Fruit fly (Drosophila melanogaster): Measurements from ENCODE around the gene CG3108.

Gene CG3108

DNA sequence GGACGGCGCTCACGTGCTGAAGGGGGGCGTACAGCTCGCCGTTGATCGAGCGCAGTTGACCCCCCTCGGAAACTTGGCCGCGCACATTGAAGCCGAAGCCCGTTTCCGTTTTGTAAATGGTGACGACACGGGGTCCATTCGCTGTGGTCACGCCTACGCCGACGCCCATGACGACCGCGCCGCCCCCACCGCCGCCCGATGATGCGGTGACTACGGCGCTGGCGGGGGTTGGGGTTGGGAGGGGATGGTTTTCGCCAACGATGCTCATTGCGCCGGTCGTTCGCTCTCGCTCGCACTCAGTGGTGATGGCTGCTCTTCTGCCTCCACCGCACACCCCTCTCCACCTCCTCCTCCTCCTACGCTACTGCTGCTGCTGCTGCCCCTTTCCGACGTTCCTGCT, 44.3 kb downstream of the CG3108 start (continued):
- TF ChIP-seq Hr51 (GFP tag; optimal IDR thresholded peaks at IDR 0.05) (peak in 1 of 2 experiments; percentile 2), Awh (GFP tag; IDR thresholded peaks at IDR 0.05) (no peak), CG17385 (GFP tag; optimal IDR thresholded peaks at IDR 0.05) (no peak), sr (GFP tag; IDR thresholded peaks at IDR 0.05) (peak; percentile 82; the same call in 2 of the 3 replicates), CG10543 (GFP tag; optimal IDR thresholded peaks at IDR 0.05) (peak; percentile 20), Scr (GFP tag; IDR thresholded peaks at IDR 0.05; ENCODE audit: partially characterized antibody) (no peak), ato (GFP tag; IDR thresholded peaks at IDR 0.05; ENCODE audit: partially characterized antibody) (no peak), CG2875 (GFP tag; optimal IDR thresholded peaks at IDR 0.05) (no peak), CG1529 (GFP tag; optimal IDR thresholded peaks at IDR 0.05) (no peak), Fer2 (tag; optimal IDR thresholded peaks at IDR 0.05) (no peak), ERR (GFP tag; optimal IDR thresholded peaks at IDR 0.05) (no peak), Nf-YA (GFP tag; IDR thresholded peaks at IDR 0.05) (no peak), CG6689 (GFP tag; IDR thresholded peaks at IDR 0.05) (peak; percentile 47), CG4820 (GFP tag; optimal IDR thresholded peaks at IDR 0.05) (no peak), HLH54F (GFP tag; optimal IDR thresholded peaks at IDR 0.05) (no peak), H15 (GFP tag; IDR thresholded peaks at IDR 0.05) (no peak), CG15514 (GFP tag; optimal IDR thresholded peaks at IDR 0.05) (peak; percentile 35), CG13123 (GFP tag; optimal IDR thresholded peaks at IDR 0.05) (no peak), abd-A (tag; optimal IDR thresholded peaks at IDR 0.05) (peak; percentile 8), sd (tag; optimal IDR thresholded peaks at IDR 0.05) (no peak), CG6683 (GFP tag; optimal IDR thresholded peaks at IDR 0.05) (no peak), CG2889 (GFP tag; IDR thresholded peaks at IDR 0.05) (no peak), toy (GFP tag; IDR thresholded peaks at IDR 0.05) (no peak), Abd-B (GFP tag; optimal IDR thresholded peaks at IDR 0.05) (no peak), CG10209 (GFP tag; optimal IDR thresholded peaks at IDR 0.05) (peak; percentile 21), Jarid2 (GFP tag; optimal IDR thresholded peaks at IDR 0.05) (no peak), Dek (tag; optimal IDR thresholded peaks at IDR 0.05) (no peak), Spps (tag; optimal IDR thresholded peaks at IDR 0.05) (no peak), Doc2 (GFP tag; IDR thresholded peaks at IDR 0.05) (no peak), Neu2 (GFP tag; optimal IDR thresholded peaks at IDR 0.05; ENCODE audit: borderline replicate concordance) (no peak), D19A (tag; optimal IDR thresholded peaks at IDR 0.05) (no peak), exex (tag; optimal IDR thresholded peaks at IDR 0.05) (no peak), Ptx1 (GFP tag; IDR thresholded peaks at IDR 0.05) (0 out of 2 replicates have a peak, but pooled peaks have one; percentile 24), sna (GFP tag; IDR thresholded peaks at IDR 0.05; ENCODE audit: partially characterized antibody) (no peak), bbx (GFP tag; IDR thresholded peaks at IDR 0.05; ENCODE audit: partially characterized antibody) (no peak), D19B (GFP tag; optimal IDR thresholded peaks at IDR 0.05) (no peak), hkb (optimal IDR thresholded peaks at IDR 0.05) (no peak), hkb (GFP tag; IDR thresholded peaks at IDR 0.05) (peak; percentile 54; the same call in 1 of the 2 replicates), Bgb (GFP tag; IDR thresholded peaks at IDR 0.05; ENCODE audit: partially characterized antibody) (peak; percentile 37; the same call in 1 of the 2 replicates), zen (tag; optimal IDR thresholded peaks at IDR 0.05) (no peak), fd102C (GFP tag; optimal IDR thresholded peaks at IDR 0.05) (no peak), pum (GFP tag; optimal IDR thresholded peaks at IDR 0.05) (no peak), CG17328 (GFP tag; IDR thresholded peaks at IDR 0.05) (no peak), CG2116 (GFP tag; optimal IDR thresholded peaks at IDR 0.05) (no peak), Ada2b (GFP tag; IDR thresholded peaks at IDR 0.05) (0 out of 2 replicates have a peak, but pooled peaks have one; percentile 11), CG9437 (GFP tag; optimal IDR thresholded peaks at IDR 0.05) (no peak), CG8281 (tag; optimal IDR thresholded peaks at IDR 0.05) (no peak), run (tag; optimal IDR thresholded peaks at IDR 0.05) (no peak), nom (GFP tag; optimal IDR thresholded peaks at IDR 0.05) (no peak), bsh (GFP tag; optimal IDR thresholded peaks at IDR 0.05) (no peak)

Measured in whole organism, embryonic.